Worm (Caenorhabditis elegans) whole organism, young adult: ENCODE data around the gene madf-1.

Source experiments
- F22D6.2 ChIP-seq: sonication (generic microtip); optimal IDR thresholded peaks from 2 replicates; lab custom pipeline; 2016; ENCODE audit warnings: mild to moderate bottlenecking, missing genetic modification characterization, missing compliant biosample characterization
- F23B12.7 ChIP-seq: sonication (generic microtip); optimal IDR thresholded peaks from 2 replicates; lab custom pipeline; 2017; ENCODE audit warnings: missing genetic modification characterization, mild to moderate bottlenecking, missing compliant biosample characterization, antibody characterized with exemption, moderate library complexity; ENCODE audit not compliant: insufficient read depth
- F49E8.2 ChIP-seq: sonication (generic microtip); optimal IDR thresholded peaks from 3 replicates; lab custom pipeline; 2017; ENCODE audit warnings: missing genetic modification characterization, mild to moderate bottlenecking, missing compliant biosample characterization, antibody characterized with exemption, moderate library complexity; ENCODE audit not compliant: insufficient read depth
- aptf-2 ChIP-seq: fragments of 200-800 bp; sonication (Bioruptor generic); conservative IDR thresholded peaks from 2 replicates; pipeline ENCODE4 v1.3.6; 2022; ENCODE audit warnings: missing genetic modification reagents, missing genetic modification characterization, missing compliant biosample characterization
- ceh-27 ChIP-seq: fragments of 200-800 bp; sonication (Bioruptor generic); optimal IDR thresholded peaks from 2 replicates; lab custom pipeline; 2018; ENCODE audit warnings: mild to moderate bottlenecking, missing genetic modification characterization, moderate library complexity, missing compliant biosample characterization
- ceh-91 ChIP-seq: fragments of 200-800 bp; sonication (Bioruptor generic); IDR thresholded peaks from 2 replicates; pipeline ENCODE4 v1.3.6; 2022; ENCODE audit warnings: missing genetic modification reagents, missing genetic modification characterization, missing compliant biosample characterization
- madf-8 ChIP-seq: fragments of 200-800 bp; sonication (Bioruptor generic); conservative IDR thresholded peaks from 2 replicates; pipeline ENCODE4 v1.3.6; 2022; ENCODE audit warnings: missing genetic modification reagents, missing genetic modification characterization, missing compliant biosample characterization
- nfya-1 ChIP-seq: sonication (generic microtip); optimal IDR thresholded peaks from 2 replicates; lab custom pipeline; 2017; ENCODE audit warnings: antibody characterized with exemption, missing compliant biosample characterization, missing genetic modification characterization, borderline replicate concordance; ENCODE audit not compliant: insufficient read depth
- nhr-90 ChIP-seq: sonication (generic microtip); optimal IDR thresholded peaks from 2 replicates; lab custom pipeline; 2016; ENCODE audit warnings: missing genotype, mild to moderate bottlenecking, missing genetic modification characterization, missing compliant biosample characterization
- sea-2 ChIP-seq: fragments of 200-800 bp; sonication (Bioruptor generic); IDR thresholded peaks from 2 replicates; pipeline ENCODE4 v1.3.6; 2022; ENCODE audit warnings: missing genetic modification characterization, missing compliant biosample characterization
- snpc-1.3 ChIP-seq: sonication (generic microtip); optimal IDR thresholded peaks from 2 replicates; lab custom pipeline; 2017; ENCODE audit warnings: missing genetic modification characterization, mild to moderate bottlenecking, missing compliant biosample characterization, antibody characterized with exemption, moderate library complexity, missing genotype, missing genetic modification reagents; ENCODE audit not compliant: insufficient read depth
- somi-1 ChIP-seq: fragments of 200-800 bp; sonication (Bioruptor generic); optimal IDR thresholded peaks from 2 replicates; lab custom pipeline; 2018; ENCODE audit warnings: mild to moderate bottlenecking, missing genetic modification characterization, missing compliant biosample characterization
- ztf-25 ChIP-seq: fragments of 200-800 bp; sonication (Bioruptor generic); IDR thresholded peaks from 2 replicates; pipeline ENCODE4 v1.3.6; 2022; ENCODE audit warnings: missing genetic modification reagents, missing genetic modification characterization, missing compliant biosample characterization
- ztf-3 ChIP-seq: fragments of 200-800 bp; sonication (Bioruptor generic); optimal IDR thresholded peaks from 2 replicates; lab custom pipeline; 2018; ENCODE audit warnings: mild to moderate bottlenecking, missing genetic modification characterization, missing compliant biosample characterization

DNA sequence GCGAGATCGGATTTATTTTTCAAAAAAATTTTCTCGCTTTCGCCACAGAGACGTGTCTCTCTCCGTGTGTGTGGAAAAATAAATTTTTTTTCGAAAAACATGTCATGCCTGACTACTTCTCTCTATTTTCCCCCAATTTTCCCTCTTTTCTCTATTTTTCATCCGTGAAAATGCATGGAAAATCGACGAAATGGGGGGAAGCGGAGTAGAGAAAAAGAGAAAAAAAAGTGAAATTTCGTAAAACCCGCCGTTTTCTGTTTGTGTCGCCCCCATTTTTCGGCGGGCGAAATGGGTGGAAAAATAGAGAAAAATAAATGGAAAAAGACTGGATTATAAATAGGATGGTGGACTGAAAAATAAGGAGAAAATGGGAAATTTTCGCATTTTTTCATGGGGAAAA is 1.8 kb upstream of the madf-1 start:
- TF ChIP-seq nhr-90 (tag; lab: Kevin White, UChicago) (no peak), nfya-1 (tag; lab: Kevin White, UChicago) (no peak), ztf-3 (GFP tag; lab: Kevin White, UChicago) (no peak), F22D6.2 (tag; lab: Kevin White, UChicago) (no peak), aptf-2 (GFP tag; lab: Robert Waterston, UW) (no peak), somi-1 (no peak), sea-2 (GFP tag; lab: Robert Waterston, UW) (no peak), madf-8 (GFP tag; lab: Robert Waterston, UW) (no peak), F23B12.7 (tag; lab: Kevin White, UChicago) (no peak), ceh-91 (GFP tag; lab: Robert Waterston, UW) (no peak), snpc-1.3 (tag; lab: Kevin White, UChicago) (no peak), F49E8.2 (tag; lab: Kevin White, UChicago) (no peak), ceh-27 (GFP tag; lab: Kevin White, UChicago) (no peak), ztf-25 (GFP tag; lab: Robert Waterston, UW) (no peak)
